Worm (Caenorhabditis elegans) whole organism, L4/young adult: ENCODE measurements around the gene npp-15.

Experiments
- W03F9.2 ChIP-seq: fragments of 150-350 bp; optimal IDR thresholded peaks from 2 replicates; lab custom pipeline; 2014; ENCODE audit warnings: missing biosample characterization, missing genetic modification characterization
- dao-5 ChIP-seq: sonication (generic microtip); optimal IDR thresholded peaks from 2 replicates; lab custom pipeline; 2016; ENCODE audit warnings: missing genotype, missing genetic modification characterization, moderate library complexity, missing compliant biosample characterization
- him-1 ChIP-seq: sonication (generic microtip); optimal IDR thresholded peaks from 2 replicates; lab custom pipeline; 2016; ENCODE audit warnings: missing genotype, missing genetic modification reagents, missing genetic modification characterization, missing compliant biosample characterization

DNA sequence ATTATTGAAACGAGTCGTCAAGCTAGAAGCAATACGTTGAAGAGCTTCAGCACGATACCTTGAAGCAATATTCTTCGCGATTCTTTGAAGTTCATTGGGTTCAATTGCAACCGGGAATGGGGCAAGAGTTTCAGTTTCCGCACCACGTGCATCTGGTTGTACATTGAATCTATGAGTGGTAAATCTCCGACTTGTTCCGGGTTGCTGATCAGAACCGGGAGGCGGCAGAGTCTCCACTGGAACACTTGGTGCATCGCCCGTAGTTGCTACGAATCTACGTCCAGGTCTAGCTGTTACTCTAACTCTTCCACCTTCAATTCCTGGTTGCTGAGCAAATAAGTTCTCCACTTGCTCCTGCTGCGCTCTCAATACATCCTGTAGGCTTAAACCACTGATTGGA is 39.8 kb upstream of the npp-15 start:
- TF ChIP-seq him-1 (tag; lab: Kevin White, UChicago) (no peak), dao-5 (tag; lab: Kevin White, UChicago) (no peak), W03F9.2 (tag; lab: Kevin White, UChicago) (no peak)
